Worm (Caenorhabditis elegans): ENCODE measurements around the gene ugt-1.

The ugt-1 gene

DNA sequence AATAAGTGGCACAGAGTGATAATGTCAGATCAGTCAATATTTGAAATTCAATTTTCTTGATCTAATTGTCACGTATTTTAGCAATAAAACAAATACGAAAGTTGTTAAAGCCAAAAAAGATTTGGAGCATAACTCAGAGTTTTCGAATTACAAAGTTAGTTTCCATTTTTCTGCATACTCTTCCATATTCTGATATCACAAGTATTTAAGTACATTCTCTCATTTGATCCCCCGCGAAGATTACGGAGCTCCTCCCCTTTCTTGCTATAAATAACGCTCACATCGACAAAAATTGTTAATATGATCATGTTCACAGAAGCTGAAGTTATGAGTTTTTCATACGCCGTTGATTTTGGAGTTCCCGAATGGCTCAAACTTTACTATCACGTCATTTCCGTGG, 27.2 kb upstream of the ugt-1 start, which contains the start of gene sri-20 (continued):
- no peak for TF ChIP-seq T20F7.1 (GFP tag; optimal IDR thresholded peaks at IDR 0.05)

- TF ChIP-seq nhr-48 (tag; optimal IDR thresholded peaks at IDR 0.05) (peak; percentile 67), ceh-32 (tag; optimal IDR thresholded peaks at IDR 0.05; ENCODE audit: poor library complexity) (no peak), pqm-1 (tag; optimal IDR thresholded peaks at IDR 0.05) (peak; percentile 38), nhr-111 (GFP tag; optimal IDR thresholded peaks at IDR 0.05) (no peak), unc-130 (GFP tag; optimal IDR thresholded peaks at IDR 0.05) (no peak), cey-2 (tag; optimal IDR thresholded peaks at IDR 0.05; ENCODE audit: borderline replicate concordance, insufficient read depth) (peak; percentile 59), nhr-11 (tag; optimal IDR thresholded peaks at IDR 0.05) (no peak), hmg-1.1 (GFP tag; IDR thresholded peaks at IDR 0.05) (no peak), snpc-1.2 (GFP tag; IDR thresholded peaks at IDR 0.05) (no peak), ceh-62 (tag; optimal IDR thresholded peaks at IDR 0.05) (no peak), F37D6.2 (tag; optimal IDR thresholded peaks at IDR 0.05) (no peak), skn-1 (tag; optimal IDR thresholded peaks at IDR 0.05) (no peak), ama-1 (optimal IDR thresholded peaks at IDR 0.05) (no peak), vab-7 (GFP tag; IDR thresholded peaks at IDR 0.05) (no peak), gei-8 (GFP tag; optimal IDR thresholded peaks at IDR 0.05) (no peak), ceh-20 (GFP tag; IDR thresholded peaks at IDR 0.05) (no peak), php-3 (GFP tag; IDR thresholded peaks at IDR 0.05) (0 out of 2 replicates have a peak, but pooled peaks have one; percentile 33), attf-4 (tag; optimal IDR thresholded peaks at IDR 0.05) (no peak), daf-8 (GFP tag; IDR thresholded peaks at IDR 0.05) (no peak), mdt-29 (GFP tag; IDR thresholded peaks at IDR 0.05) (no peak), ces-1 (GFP tag; optimal IDR thresholded peaks at IDR 0.05) (no peak), lir-3 (tag; optimal IDR thresholded peaks at IDR 0.05) (no peak), unc-39 (tag; optimal IDR thresholded peaks at IDR 0.05) (no peak), lin-1 (GFP tag; IDR thresholded peaks at IDR 0.05) (no peak), ztf-11 (tag; optimal IDR thresholded peaks at IDR 0.05) (no peak), daf-19 (GFP tag; conservative IDR thresholded peaks at IDR 0.05) (no peak), egl-43 (GFP tag; IDR thresholded peaks at IDR 0.05) (no peak), lin-15B (tag; optimal IDR thresholded peaks at IDR 0.05) (no peak), unc-62 (GFP tag; optimal IDR thresholded peaks at IDR 0.05 in 1 of 2) (peak in 1 of 2 experiments; percentile 42), unc-62 (tag; optimal IDR thresholded peaks at IDR 0.05) (no peak), daf-16 (GFP tag; optimal IDR thresholded peaks at IDR 0.05) (no peak), daf-16 (tag; optimal IDR thresholded peaks at IDR 0.05) (peak; percentile 83), Y75B8A.6 (GFP tag; IDR thresholded peaks at IDR 0.05) (no peak), R02D3.7 (tag; optimal IDR thresholded peaks at IDR 0.05) (no peak), nhr-102 (tag; optimal IDR thresholded peaks at IDR 0.05) (no peak), tag-97 (GFP tag; IDR thresholded peaks at IDR 0.05) (no peak), arid-1 (GFP tag; conservative IDR thresholded peaks at IDR 0.05) (no peak), F26F4.8 (GFP tag; conservative IDR thresholded peaks at IDR 0.05) (no peak), mdl-1 (tag; optimal IDR thresholded peaks at IDR 0.05) (peak in 1 of 2 experiments; percentile 66), lin-39 (tag; optimal IDR thresholded peaks at IDR 0.05) (no peak), nhr-41 (GFP tag; IDR thresholded peaks at IDR 0.05) (no peak), lsy-2 (tag; optimal IDR thresholded peaks at IDR 0.05) (no peak), aha-1 (tag) (peak; percentile 1), D1046.2 (GFP tag; IDR thresholded peaks at IDR 0.05) (no peak), egl-27 (tag; optimal IDR thresholded peaks at IDR 0.05) (no peak), set-16 (GFP tag; IDR thresholded peaks at IDR 0.05) (no peak), ceh-82 (tag; optimal IDR thresholded peaks at IDR 0.05) (no peak), snpc-4 (tag; optimal IDR thresholded peaks at IDR 0.05) (no peak), Y48G9A.11 (GFP tag; IDR thresholded peaks at IDR 0.05) (no peak), daf-12 (tag; optimal IDR thresholded peaks at IDR 0.05) (no peak)
Measured at ce11 chrV:10371177-10371576, 24.3 kb upstream of the ugt-1 start.
